Worm (Caenorhabditis elegans): ENCODE data around the gene T24H7.9.

ce11 chrII:6202910-6203309 is 32.4 kb downstream of the T24H7.9 start, which contains the start of gene C30B5.17:
- TF ChIP-seq snpc-4 (tag; optimal IDR thresholded peaks at IDR 0.05) = no peak
- no peak for TF ChIP-seq ztf-11 (tag; optimal IDR thresholded peaks at IDR 0.05)
- TF ChIP-seq nhr-28 (tag; optimal IDR thresholded peaks at IDR 0.05) = no peak
- no peak for TF ChIP-seq elt-3 (tag; optimal IDR thresholded peaks at IDR 0.05)
